Fruit fly (Drosophila melanogaster) whole organism, prepupa: ENCODE data around the gene Ets65A.

Experiments used
- CG10631 ChIP-seq: fragments of 200-800 bp; sonication (Bioruptor generic); optimal IDR thresholded peaks from 2 replicates; lab custom pipeline; 2016; ENCODE audit warnings: missing biosample characterization, missing genetic modification characterization
- CG10669 ChIP-seq: fragments of 200-800 bp; sonication (Bioruptor generic); optimal IDR thresholded peaks from 3 replicates; lab custom pipeline; 2018; ENCODE audit warnings: missing biosample characterization, mild to moderate bottlenecking, missing genetic modification characterization, moderate library complexity
- CG11294 ChIP-seq: fragments of 200-800 bp; sonication (Bioruptor generic); IDR thresholded peaks from 2 replicates; pipeline ENCODE4 v1.3.6; 2022; ENCODE audit warnings: missing biosample characterization, missing genetic modification characterization
- CG11762 ChIP-seq: fragments of 200-800 bp; sonication (Bioruptor generic); optimal IDR thresholded peaks from 3 replicates; lab custom pipeline; 2016; ENCODE audit warnings: missing biosample characterization, missing genetic modification characterization; ENCODE audit not compliant: insufficient read depth
- CG15336 ChIP-seq: fragments of 200-800 bp; sonication (Bioruptor generic); IDR thresholded peaks from 2 replicates; pipeline ENCODE4 v1.3.6; 2022; ENCODE audit warnings: missing biosample characterization, missing genetic modification characterization
- CG1621 ChIP-seq: fragments of 200-800 bp; sonication (Bioruptor generic); optimal IDR thresholded peaks from 3 replicates; lab custom pipeline; 2018; ENCODE audit warnings: missing biosample characterization, mild to moderate bottlenecking, missing genetic modification characterization
- CG16779 ChIP-seq: fragments of 200-800 bp; sonication (Bioruptor generic); optimal IDR thresholded peaks from 3 replicates; lab custom pipeline; 2017; ENCODE audit warnings: missing biosample characterization, mild to moderate bottlenecking, missing genetic modification characterization
- CG31627 ChIP-seq: fragments of 200-800 bp; sonication (Bioruptor generic); optimal IDR thresholded peaks from 3 replicates; lab custom pipeline; 2016; ENCODE audit warnings: missing biosample characterization, missing genetic modification characterization
- CG32006 ChIP-seq: fragments of 200-800 bp; sonication (Bioruptor generic); optimal IDR thresholded peaks from 3 replicates; lab custom pipeline; 2017; ENCODE audit warnings: missing biosample characterization, mild to moderate bottlenecking, missing genetic modification characterization
- CG3919 ChIP-seq: fragments of 200-800 bp; sonication (Bioruptor generic); optimal IDR thresholded peaks from 3 replicates; lab custom pipeline; 2016; ENCODE audit warnings: missing biosample characterization, missing genetic modification characterization
- CG6276 ChIP-seq: fragments of 200-800 bp; sonication (Bioruptor generic); optimal IDR thresholded peaks from 2 replicates; lab custom pipeline; 2017; ENCODE audit warnings: missing biosample characterization, mild to moderate bottlenecking, missing genetic modification characterization
- CG6792 ChIP-seq: fragments of 200-800 bp; sonication (Bioruptor generic); optimal IDR thresholded peaks from 3 replicates; lab custom pipeline; 2016; ENCODE audit warnings: missing biosample characterization, missing genetic modification characterization
- CG6808 ChIP-seq: fragments of 200-800 bp; sonication (Bioruptor generic); optimal IDR thresholded peaks from 3 replicates; lab custom pipeline; 2017; ENCODE audit warnings: missing biosample characterization, missing genetic modification characterization, mild to moderate bottlenecking, moderate library complexity, missing genetic modification reagents
- CG7368 ChIP-seq: fragments of 200-800 bp; sonication (Bioruptor generic); optimal IDR thresholded peaks from 3 replicates; lab custom pipeline; 2016; ENCODE audit warnings: missing biosample characterization, missing genetic modification characterization
- CG8632 ChIP-seq: fragments of 200-800 bp; sonication (Bioruptor generic); optimal IDR thresholded peaks from 3 replicates; lab custom pipeline; 2016; ENCODE audit warnings: missing biosample characterization, missing genetic modification characterization
- CG9139 ChIP-seq: fragments of 200-800 bp; sonication (Bioruptor generic); optimal IDR thresholded peaks from 3 replicates; lab custom pipeline; 2017; ENCODE audit warnings: missing biosample characterization, mild to moderate bottlenecking, missing genetic modification characterization
- Eip75B ChIP-seq: fragments of 200-800 bp; sonication (Bioruptor generic); optimal IDR thresholded peaks from 3 replicates; lab custom pipeline; 2016; ENCODE audit warnings: missing biosample characterization, missing genetic modification characterization
- Eip78C ChIP-seq: fragments of 200-800 bp; sonication (Bioruptor generic); peaks from one replicate; lab custom pipeline; 2016; ENCODE audit warnings: missing biosample characterization, missing genetic modification characterization
- Eip93F ChIP-seq: fragments of 200-800 bp; sonication (Bioruptor generic); optimal IDR thresholded peaks from 2 replicates; lab custom pipeline; 2016; ENCODE audit warnings: missing biosample characterization, mild to moderate bottlenecking, missing genetic modification characterization
- Ets21C ChIP-seq: fragments of 200-800 bp; sonication (Bioruptor generic); optimal IDR thresholded peaks from 3 replicates; lab custom pipeline; 2016; ENCODE audit warnings: missing biosample characterization, missing genetic modification characterization
- Hr38 ChIP-seq: sonication (Bioruptor generic); optimal IDR thresholded peaks from 2 replicates; lab custom pipeline; 2016; ENCODE audit warnings: missing biosample characterization, missing genetic modification characterization
- Hr39 ChIP-seq: fragments of 200-800 bp; sonication (Bioruptor generic); optimal IDR thresholded peaks from 2 replicates; lab custom pipeline; 2016; ENCODE audit warnings: missing biosample characterization, missing genetic modification characterization
- Lpt ChIP-seq: fragments of 200-800 bp; sonication (Bioruptor generic); optimal IDR thresholded peaks from 3 replicates; lab custom pipeline; 2016; ENCODE audit warnings: missing biosample characterization, missing genetic modification characterization
- Met ChIP-seq: fragments of 200-800 bp; sonication (Bioruptor generic); optimal IDR thresholded peaks from 3 replicates; lab custom pipeline; 2016; ENCODE audit warnings: missing biosample characterization, missing genetic modification characterization
- OdsH ChIP-seq: fragments of 200-800 bp; sonication (Bioruptor generic); optimal IDR thresholded peaks from 3 replicates; lab custom pipeline; 2016; ENCODE audit warnings: missing biosample characterization, missing genetic modification characterization
- Sox14 ChIP-seq: fragments of 200-800 bp; sonication (Bioruptor generic); optimal IDR thresholded peaks from 3 replicates; lab custom pipeline; 2016; ENCODE audit warnings: missing biosample characterization, missing genetic modification characterization
- acj6 ChIP-seq: fragments of 200-800 bp; sonication (Bioruptor generic); optimal IDR thresholded peaks from 3 replicates; lab custom pipeline; 2016; ENCODE audit warnings: missing biosample characterization, missing genetic modification characterization
- esn ChIP-seq: fragments of 200-800 bp; sonication (Bioruptor generic); optimal IDR thresholded peaks from 2 replicates; lab custom pipeline; 2016; ENCODE audit warnings: missing biosample characterization, mild to moderate bottlenecking, missing genetic modification characterization, moderate library complexity
- fd59A ChIP-seq: fragments of 200-800 bp; sonication (Bioruptor generic); optimal IDR thresholded peaks from 2 replicates; lab custom pipeline; 2017; ENCODE audit warnings: missing biosample characterization, mild to moderate bottlenecking, missing genetic modification characterization, missing genetic modification reagents
- fd85E ChIP-seq: fragments of 200-800 bp; sonication (Bioruptor generic); optimal IDR thresholded peaks from 3 replicates; lab custom pipeline; 2016; ENCODE audit warnings: missing biosample characterization, missing genetic modification characterization
- fkh ChIP-seq: fragments of 200-800 bp; sonication (Bioruptor generic); optimal IDR thresholded peaks from 3 replicates; lab custom pipeline; 2017; ENCODE audit warnings: missing biosample characterization, mild to moderate bottlenecking, missing genetic modification characterization, moderate library complexity
- net ChIP-seq: fragments of 200-800 bp; sonication (Bioruptor generic); optimal IDR thresholded peaks from 3 replicates; lab custom pipeline; 2016; ENCODE audit warnings: missing biosample characterization, missing genetic modification characterization
- pdm3 ChIP-seq: fragments of 200-800 bp; sonication (Bioruptor generic); optimal IDR thresholded peaks from 3 replicates; lab custom pipeline; 2016; ENCODE audit warnings: missing biosample characterization, missing genetic modification characterization
- salr ChIP-seq, 2 experiments: fragments of 200-800 bp; sonication (Bioruptor generic); optimal IDR thresholded peaks; 3 replicates each; lab custom pipeline; 2016 to 2018; ENCODE audit warnings: missing biosample characterization in 2 of 2, missing genetic modification characterization in 2 of 2, mild to moderate bottlenecking in 1 of 2
- ss ChIP-seq, 2 experiments: fragments of 200-800 bp; sonication (Bioruptor generic); optimal IDR thresholded peaks; 2 replicates in 1 of 2; 3 replicates in 1 of 2; lab custom pipeline; 2017 to 2018; ENCODE audit warnings: mild to moderate bottlenecking in 2 of 2, missing biosample characterization in 2 of 2, missing genetic modification characterization in 2 of 2, moderate library complexity in 1 of 2
- svp ChIP-seq: fragments of 200-800 bp; sonication (Bioruptor generic); peaks from one replicate; lab custom pipeline; 2016; ENCODE audit warnings: missing biosample characterization, missing genetic modification characterization
- topi ChIP-seq: fragments of 200-800 bp; sonication (Bioruptor generic); optimal IDR thresholded peaks from 3 replicates; lab custom pipeline; 2016; ENCODE audit warnings: missing biosample characterization, missing genetic modification characterization
- vri ChIP-seq: fragments of 200-800 bp; sonication (Bioruptor generic); optimal IDR thresholded peaks from 3 replicates; lab custom pipeline; 2016; ENCODE audit warnings: missing biosample characterization, mild to moderate bottlenecking, missing genetic modification characterization

Ets65A gene

DNA sequence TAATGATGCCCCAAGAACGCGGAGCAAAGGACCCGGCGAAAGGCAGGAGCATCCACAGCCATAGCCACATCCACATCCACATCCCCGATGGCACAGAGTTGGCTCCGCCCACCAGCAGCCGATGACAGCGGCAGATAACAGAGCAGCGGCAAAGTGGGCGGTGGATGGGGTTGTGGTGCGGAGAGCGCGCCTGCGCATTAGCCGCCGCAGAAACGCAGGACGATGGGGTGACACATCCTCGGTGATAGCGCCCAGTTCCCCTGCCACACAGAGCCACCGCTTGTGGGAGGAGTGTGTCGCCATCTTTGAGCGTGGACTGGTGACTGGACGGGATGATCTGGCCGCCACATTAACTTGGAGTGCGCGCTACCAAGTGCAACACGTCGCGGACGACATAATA is at the start of gene Ets65A:
Ets65A (plus strand) TSS at position 348 of the 400 bp plus-strand sequence.
- no peak for TF ChIP-seq acj6 (GFP tag; lab: Kevin White, UChicago)
- peak; percentile 53 for TF ChIP-seq CG7368

- TF ChIP-seq vri: peak; percentile 46
- TF ChIP-seq fd85E (GFP tag; lab: Kevin White, UChicago): no peak
Measured at dm6 chr3L:6050230-6050807, 47.1 kb upstream of the Ets65A start, which contains the start of gene Jon65Aiii. TSS of gene Jon65Aiii (plus strand) at chr3L:6050757.

DNA sequence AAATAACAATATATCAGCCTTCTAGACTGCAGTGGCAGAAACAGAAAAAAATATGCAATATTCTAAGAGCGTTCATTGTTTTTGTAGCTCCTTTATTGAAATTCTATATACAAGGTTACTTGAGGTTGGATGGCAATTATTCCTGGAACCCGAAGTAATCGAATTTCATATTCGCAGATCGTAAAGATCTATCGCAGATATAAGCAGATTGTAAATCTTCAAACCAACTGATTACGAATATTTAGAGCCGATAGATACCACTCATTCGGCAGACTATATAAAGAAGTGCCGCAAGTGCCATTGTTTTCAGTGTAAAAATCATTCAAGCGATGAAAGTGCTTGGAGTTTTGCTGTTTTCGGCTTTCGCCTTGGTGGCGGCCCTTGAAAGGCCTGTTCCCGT is 45.4 kb upstream of the Ets65A start, which contains the start of gene Jon65Aii:
Jon65Aii (plus strand) TSS at position 301 of the 400 bp plus-strand sequence.
- TF ChIP-seq CG6792 (GFP tag; lab: Kevin White, UChicago) (no peak), Eip75B (no peak), vri (peak; percentile 7)
- TF ChIP-seq, all 60 proteins: peak for 1

DNA sequence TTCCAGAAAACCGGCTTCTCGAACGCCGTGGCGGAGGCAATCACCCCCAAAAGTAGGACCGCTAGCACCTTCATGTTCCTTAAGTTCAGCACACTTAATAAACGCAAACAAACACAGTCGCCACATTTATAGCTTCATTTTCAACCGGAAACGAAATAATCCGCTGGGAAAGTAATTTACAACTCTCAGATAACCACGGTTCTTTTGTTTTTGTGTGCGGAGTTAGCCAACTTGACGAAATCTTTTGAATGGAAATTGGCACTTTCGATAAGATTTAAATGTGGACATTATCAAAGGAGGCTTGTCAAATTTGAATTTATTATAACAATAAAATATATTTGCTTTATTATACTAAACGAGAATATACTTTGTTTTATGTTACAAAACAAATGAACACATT is 43.1 kb upstream of the Ets65A start, which contains the start of gene Jon65Ai:
Jon65Ai (minus strand) TSS at position 101 of the 400 bp plus-strand sequence.
- TF ChIP-seq CG32006 (GFP tag; lab: Kevin White, UChicago): no peak
- TF ChIP-seq Eip93F (GFP tag; lab: Kevin White, UChicago): no peak
- TF ChIP-seq vri: no peak
- no peak for TF ChIP-seq ss (GFP tag; optimal IDR thresholded peaks at IDR 0.05; lab: Kevin White, UChicago)
- TF ChIP-seq acj6 (GFP tag; lab: Kevin White, UChicago): no peak
- TF ChIP-seq CG16779 (tag; lab: Kevin White, UChicago): no peak
- TF ChIP-seq CG11762 (GFP tag; lab: Kevin White, UChicago): no peak
- no peak for TF ChIP-seq Hr38 (GFP tag; lab: Kevin White, UChicago)
- TF ChIP-seq Eip75B: no peak
- no peak for TF ChIP-seq pdm3 (GFP tag; lab: Kevin White, UChicago)
- TF ChIP-seq fd59A (GFP tag; lab: Kevin White, UChicago): no peak
- TF ChIP-seq net: no peak
- no peak for TF ChIP-seq CG11294 (GFP tag; lab: Robert Waterston, UW)
- no peak for TF ChIP-seq topi (GFP tag; lab: Kevin White, UChicago)
- no peak for TF ChIP-seq Ets21C
- no peak for TF ChIP-seq fd85E (GFP tag; lab: Kevin White, UChicago)
- TF ChIP-seq CG8632 (GFP tag; lab: Kevin White, UChicago): no peak
- no peak for TF ChIP-seq Hr39 (GFP tag; lab: Kevin White, UChicago)
- TF ChIP-seq Eip78C: no peak

DNA sequence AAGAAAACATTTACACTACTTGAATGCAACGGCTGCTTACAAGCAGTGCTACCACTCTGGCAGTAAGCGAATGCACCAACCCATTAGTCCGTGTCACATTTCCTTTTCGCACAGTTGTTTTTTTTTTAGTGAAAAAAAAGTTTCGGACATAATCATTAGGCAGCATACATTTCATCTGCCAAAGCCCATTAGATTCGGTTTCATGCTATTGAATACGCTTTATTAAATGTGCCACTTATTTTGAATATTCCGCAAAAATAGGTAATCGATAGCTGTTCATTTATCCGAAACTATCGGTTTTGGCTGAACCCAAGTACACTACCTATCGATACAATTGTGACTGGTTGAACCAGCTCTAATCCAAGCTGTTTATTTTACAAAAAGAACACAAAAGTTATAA is 42.6 kb upstream of the Ets65A start, which contains the start of gene tant:
tant (plus strand) TSS at position 334 of the 400 bp plus-strand sequence.
- TF ChIP-seq fkh (GFP tag; lab: Kevin White, UChicago): peak; percentile 88
- TF ChIP-seq CG31627: peak; percentile 9
- no peak for TF ChIP-seq pdm3 (GFP tag; lab: Kevin White, UChicago)
- TF ChIP-seq svp (GFP tag; lab: Kevin White, UChicago): peak; percentile 34
- no peak for TF ChIP-seq CG3919
- TF ChIP-seq fd59A (GFP tag; lab: Kevin White, UChicago): no peak
- TF ChIP-seq esn (GFP tag; lab: Kevin White, UChicago): peak; percentile 25
- peak; percentile 42 for TF ChIP-seq Sox14 (GFP tag; lab: Kevin White, UChicago)
- no peak for TF ChIP-seq CG11762 (GFP tag; lab: Kevin White, UChicago)

DNA sequence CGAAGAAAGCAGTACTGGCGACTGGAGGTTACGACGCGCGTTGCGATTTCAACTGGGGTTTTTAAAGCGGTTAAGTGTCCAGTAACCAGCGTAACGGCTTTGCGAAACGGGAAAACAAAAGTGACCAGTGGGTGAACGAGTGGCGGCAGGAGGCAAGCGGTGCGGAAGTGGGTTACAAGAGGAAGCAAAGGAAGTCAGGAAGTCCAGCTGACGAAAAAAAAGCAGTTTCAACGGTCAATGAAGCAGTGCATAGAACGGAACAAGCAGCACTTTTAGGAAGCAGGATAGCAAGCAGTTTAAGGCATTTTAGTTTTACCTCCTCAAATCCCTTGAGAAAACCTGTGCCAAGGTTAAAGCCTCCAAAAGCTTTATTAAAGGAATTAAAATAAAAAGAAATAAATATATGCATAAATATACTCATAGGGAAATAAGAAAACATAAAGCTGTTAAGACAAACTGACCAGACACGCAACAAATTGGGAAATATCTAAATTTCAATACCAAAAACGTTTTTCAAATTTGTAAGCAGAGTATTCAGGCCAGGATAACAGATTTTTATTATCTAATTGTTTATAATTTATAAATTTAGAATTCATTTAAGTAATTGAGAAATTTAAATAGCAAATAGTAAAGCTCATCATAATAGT is 38.2 kb upstream of the Ets65A start, which contains the start of gene CG6592:
CG6592 (plus strand) TSS at position 597 of the 647 bp plus-strand sequence.
- TF ChIP-seq CG15336 (GFP tag; lab: Robert Waterston, UW): no peak
- TF ChIP-seq acj6 (GFP tag; lab: Kevin White, UChicago): peak; percentile 20
- peak; percentile 5 for TF ChIP-seq pdm3 (GFP tag; lab: Kevin White, UChicago)
- TF ChIP-seq Met (GFP tag; lab: Kevin White, UChicago): peak; percentile 12
- TF ChIP-seq fd59A (GFP tag; lab: Kevin White, UChicago): peak; percentile 20
- TF ChIP-seq Ets21C: no peak
- TF ChIP-seq CG31627: peak; percentile 20
- peak; percentile 21 for TF ChIP-seq CG3919
- no peak for TF ChIP-seq fkh (GFP tag; lab: Kevin White, UChicago)
- peak; percentile 10 for TF ChIP-seq topi (GFP tag; lab: Kevin White, UChicago)
- no peak for TF ChIP-seq Eip75B
- TF ChIP-seq CG6276: no peak
- TF ChIP-seq CG10669 (GFP tag; lab: Kevin White, UChicago): peak; percentile 20
- TF ChIP-seq salr (GFP tag; optimal IDR thresholded peaks at IDR 0.05; lab: Kevin White, UChicago): peak in 1 of 2 experiments; percentile 46
- peak; percentile 21 for TF ChIP-seq Hr39 (GFP tag; lab: Kevin White, UChicago)
- no peak for TF ChIP-seq Lpt (GFP tag; lab: Kevin White, UChicago)
- no peak for TF ChIP-seq CG6808 (GFP tag; lab: Kevin White, UChicago)
- TF ChIP-seq CG1621 (tag; lab: Kevin White, UChicago): peak; percentile 34
- TF ChIP-seq OdsH (GFP tag; lab: Kevin White, UChicago): peak; percentile 9
- no peak for TF ChIP-seq CG10631 (GFP tag; lab: Kevin White, UChicago)
- no peak for TF ChIP-seq CG9139 (GFP tag; lab: Kevin White, UChicago)
